Fruit fly (Drosophila melanogaster) whole organism, wandering third instar larva: ENCODE data around the gene CG5126.
A peak's percentile ranks its signal among the peaks of the same experiment; 100 is the strongest.

Experiments
- Abd-B ChIP-seq: fragments of >200 bp; optimal IDR thresholded peaks from 2 replicates; lab custom pipeline; 2017; ENCODE audit warnings: missing biosample characterization, missing genetic modification characterization
- CG32264 ChIP-seq: fragments of 200-800 bp; sonication (Bioruptor generic); optimal IDR thresholded peaks from 2 replicates; lab custom pipeline; 2016; ENCODE audit warnings: missing biosample characterization, missing genetic modification characterization
- CG9705 ChIP-seq: fragments of 200-800 bp; sonication (Bioruptor generic); optimal IDR thresholded peaks from 2 replicates; lab custom pipeline; 2018; ENCODE audit warnings: missing biosample characterization, mild to moderate bottlenecking, missing genetic modification characterization
- CrebA ChIP-seq: fragments of 200-800 bp; sonication (Bioruptor generic); optimal IDR thresholded peaks from 2 replicates; lab custom pipeline; 2016; ENCODE audit warnings: missing biosample characterization, mild to moderate bottlenecking, missing genetic modification characterization, borderline replicate concordance
- Dfd ChIP-seq: fragments of >200 bp; optimal IDR thresholded peaks from 2 replicates; lab custom pipeline; 2017; ENCODE audit warnings: missing biosample characterization, missing genetic modification characterization
- Dif ChIP-seq: fragments of 200-275, 200-300 bp; sonication (Bioruptor generic); optimal IDR thresholded peaks from 2 replicates; lab custom pipeline; 2018; ENCODE audit warnings: missing biosample characterization, missing genetic modification characterization; ENCODE audit not compliant: partially characterized antibody
- GATAd ChIP-seq: sonication (Bioruptor generic); optimal IDR thresholded peaks from 2 replicates; lab custom pipeline; 2016; ENCODE audit warnings: missing biosample characterization, missing genetic modification characterization
- HLH106 ChIP-seq: fragments of 200-800 bp; optimal IDR thresholded peaks from 3 replicates; lab custom pipeline; 2019; ENCODE audit warnings: missing biosample characterization, mild to moderate bottlenecking, missing genetic modification characterization, moderate library complexity
- Hnf4 ChIP-seq: fragments of 200-800 bp; sonication (Bioruptor generic); optimal IDR thresholded peaks from 2 replicates; lab custom pipeline; 2016; ENCODE audit warnings: missing biosample characterization, mild to moderate bottlenecking, missing genetic modification characterization
- Hr78 ChIP-seq: fragments of >200 bp; optimal IDR thresholded peaks from 2 replicates; lab custom pipeline; 2017; ENCODE audit warnings: missing biosample characterization, missing genetic modification characterization
- Hr83 ChIP-seq: fragments of 200-300 bp; sonication (Bioruptor generic); optimal IDR thresholded peaks from 2 replicates; lab custom pipeline; 2016; ENCODE audit warnings: missing biosample characterization, mild to moderate bottlenecking, missing genetic modification characterization, moderate library complexity; ENCODE audit not compliant: poor library complexity, severe bottlenecking
- Jra ChIP-seq: sonication (Bioruptor generic); optimal IDR thresholded peaks from 2 replicates; lab custom pipeline; 2016; ENCODE audit warnings: missing biosample characterization, missing genetic modification characterization
- Mio ChIP-seq: sonication (Bioruptor generic); optimal IDR thresholded peaks from 2 replicates; lab custom pipeline; 2016; ENCODE audit warnings: missing biosample characterization, missing genetic modification characterization
- Myc ChIP-seq: fragments of >200 bp; optimal IDR thresholded peaks from 2 replicates; lab custom pipeline; 2017
- N ChIP-seq: fragments of >200 bp; optimal IDR thresholded peaks from 2 replicates; lab custom pipeline; 2018; ENCODE audit warnings: missing biosample characterization, missing external identifiers, missing genetic modification characterization
- OdsH ChIP-seq: fragments of 200-800 bp; sonication (Bioruptor generic); optimal IDR thresholded peaks from 2 replicates; lab custom pipeline; 2016; ENCODE audit warnings: missing biosample characterization, mild to moderate bottlenecking, missing genetic modification characterization
- Rel ChIP-seq, 2 experiments: fragments of 200-800 bp; sonication (Bioruptor generic) in 1 of 2; optimal IDR thresholded peaks; 2 replicates in 1 of 2; 3 replicates in 1 of 2; lab custom pipeline; 2016 to 2019; ENCODE audit warnings: mild to moderate bottlenecking in 2 of 2, missing biosample characterization in 2 of 2, missing genetic modification characterization in 2 of 2, moderate library complexity in 1 of 2
- Sp1 ChIP-seq: fragments of 200-800 bp; sonication (Bioruptor generic); optimal IDR thresholded peaks from 3 replicates; lab custom pipeline; 2019; ENCODE audit warnings: missing biosample characterization, mild to moderate bottlenecking, missing genetic modification characterization, moderate library complexity
- Vsx2 ChIP-seq: fragments of 200-300, 225-300 bp; sonication (Bioruptor generic); optimal IDR thresholded peaks from 2 replicates; lab custom pipeline; 2018; ENCODE audit warnings: missing biosample characterization, missing genetic modification characterization; ENCODE audit not compliant: partially characterized antibody
- br ChIP-seq: fragments of 200-800 bp; sonication (Bioruptor generic); optimal IDR thresholded peaks from 2 replicates; lab custom pipeline; 2016; ENCODE audit warnings: missing biosample characterization, missing genetic modification characterization
- brk ChIP-seq: fragments of 200-800 bp; sonication (Bioruptor generic); optimal IDR thresholded peaks from 2 replicates; lab custom pipeline; 2016; ENCODE audit warnings: missing biosample characterization, mild to moderate bottlenecking, missing genetic modification characterization
- dl ChIP-seq, 2 experiments: fragments of 175-275, 200-275 bp in 1 of 2; fragments of 200-275 bp in 1 of 2; sonication (Bioruptor generic); optimal IDR thresholded peaks; lab custom pipeline; 2018; ENCODE audit warnings: mild to moderate bottlenecking in 2 of 2, missing biosample characterization in 2 of 2, missing genetic modification characterization in 2 of 2, moderate library complexity in 2 of 2; ENCODE audit not compliant: partially characterized antibody in 2 of 2, insufficient read depth in 1 of 2
- dmrt93B ChIP-seq: fragments of 200-800 bp; sonication (Bioruptor generic); optimal IDR thresholded peaks from 2 replicates; lab custom pipeline; 2018; ENCODE audit warnings: missing biosample characterization, mild to moderate bottlenecking, missing genetic modification characterization
- dsf ChIP-seq: sonication (Bioruptor generic); optimal IDR thresholded peaks from 2 replicates; lab custom pipeline; 2016; ENCODE audit warnings: missing biosample characterization, missing genetic modification characterization, borderline replicate concordance
- ey ChIP-seq: fragments of 200-800 bp; sonication (Bioruptor generic); optimal IDR thresholded peaks from 2 replicates; lab custom pipeline; 2016; ENCODE audit warnings: missing biosample characterization, missing genetic modification characterization
- foxo ChIP-seq, 2 experiments: fragments of 200-800 bp; sonication (Bioruptor generic); optimal IDR thresholded peaks; 2 replicates in 1 of 2; 3 replicates in 1 of 2; lab custom pipeline; 2016 to 2017; ENCODE audit warnings: missing biosample characterization in 2 of 2, missing genetic modification characterization in 2 of 2
- fru ChIP-seq: fragments of 200-800 bp; sonication (Bioruptor generic); optimal IDR thresholded peaks from 3 replicates; lab custom pipeline; 2016; ENCODE audit warnings: missing biosample characterization, mild to moderate bottlenecking, missing genetic modification characterization
- h ChIP-seq: fragments of 200-800 bp; sonication (Bioruptor generic); optimal IDR thresholded peaks from 3 replicates; lab custom pipeline; 2016; ENCODE audit warnings: missing biosample characterization, mild to moderate bottlenecking, missing genetic modification characterization
- jim ChIP-seq: fragments of 175-275, 200-325 bp; sonication (Bioruptor generic); optimal IDR thresholded peaks from 2 replicates; lab custom pipeline; 2016; ENCODE audit warnings: missing biosample characterization, mild to moderate bottlenecking, missing genetic modification characterization
- lola ChIP-seq: fragments of >200 bp; optimal IDR thresholded peaks from 2 replicates; lab custom pipeline; 2017; ENCODE audit warnings: missing biosample characterization, missing genetic modification characterization
- pan ChIP-seq: fragments of >200 bp; optimal IDR thresholded peaks from 2 replicates; lab custom pipeline; 2017
- psq ChIP-seq: fragments of 200-800 bp; sonication (Bioruptor generic); optimal IDR thresholded peaks from 3 replicates; lab custom pipeline; 2017; ENCODE audit warnings: missing biosample characterization, mild to moderate bottlenecking, missing genetic modification characterization, moderate library complexity
- rgr ChIP-seq: fragments of 200-800 bp; sonication (Bioruptor generic); optimal IDR thresholded peaks from 3 replicates; lab custom pipeline; 2016; ENCODE audit warnings: missing biosample characterization, mild to moderate bottlenecking, missing genetic modification characterization
- sage ChIP-seq: fragments of 200-800 bp; sonication (Bioruptor generic); optimal IDR thresholded peaks from 2 replicates; lab custom pipeline; 2016; ENCODE audit warnings: missing biosample characterization, mild to moderate bottlenecking, missing genetic modification characterization
- sv ChIP-seq: fragments of 200-800 bp; sonication (Bioruptor generic); optimal IDR thresholded peaks from 3 replicates; lab custom pipeline; 2016; ENCODE audit warnings: missing biosample characterization, missing genetic modification characterization
- tai ChIP-seq: sonication (Bioruptor generic); optimal IDR thresholded peaks from 2 replicates; lab custom pipeline; 2016; ENCODE audit warnings: missing biosample characterization, missing genetic modification characterization
- usp ChIP-seq: fragments of >200 bp; optimal IDR thresholded peaks from 2 replicates; lab custom pipeline; 2017; ENCODE audit warnings: missing biosample characterization, missing genetic modification characterization
- woc ChIP-seq: sonication (Bioruptor generic); optimal IDR thresholded peaks from 2 replicates; lab custom pipeline; 2016; ENCODE audit warnings: missing biosample characterization, mild to moderate bottlenecking, missing genetic modification characterization

CG5126 gene

DNA sequence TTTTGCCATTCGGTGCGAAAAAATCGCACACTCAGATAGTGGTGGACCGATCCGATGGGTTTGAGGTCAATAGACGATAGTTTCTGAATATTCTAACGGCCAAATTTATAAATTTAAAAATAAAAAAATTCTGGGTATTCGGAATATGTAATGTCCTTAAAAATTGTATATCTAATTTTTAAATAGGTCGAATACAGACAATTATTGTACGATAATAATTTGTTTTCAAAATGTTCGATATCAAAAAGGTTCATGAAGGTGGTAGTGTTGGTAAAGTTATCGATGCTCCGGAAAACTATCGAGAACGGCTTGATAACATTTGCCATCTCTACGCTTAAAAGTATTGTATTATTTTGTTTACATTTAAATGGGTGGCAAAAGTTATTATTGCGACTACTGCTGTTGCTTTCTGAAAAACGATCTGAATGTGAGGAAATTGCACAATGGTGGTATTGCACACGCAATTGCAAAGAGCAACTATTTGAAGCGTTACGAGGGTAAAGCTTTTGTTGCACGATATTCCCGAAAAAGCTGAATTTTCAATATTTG, 13.9 kb downstream of the CG5126 start, which contains the start of the genes CG31922 and Plap:
TSS of gene CG31922 (plus strand) at position 315 of the 549 bp plus-strand sequence.
TSS of gene Plap (minus strand) at position 499 of the 549 bp plus-strand sequence.
- TF ChIP-seq pan (lab: Kevin White, UChicago) (no peak), Hr78 (GFP tag; lab: Kevin White, UChicago) (no peak), GATAd (no peak), lola (GFP tag; lab: Kevin White, UChicago) (no peak), rgr (GFP tag; lab: Kevin White, UChicago) (peak; percentile 80), sv (GFP tag; lab: Kevin White, UChicago) (peak; percentile 75), Myc (lab: Kevin White, UChicago) (peak; percentile 63), HLH106 (tag; lab: Kevin White, UChicago) (peak; percentile 81), dmrt93B (peak; percentile 63), Jra (GFP tag; lab: Kevin White, UChicago) (no peak), CG32264 (GFP tag; lab: Kevin White, UChicago) (no peak), foxo (GFP tag; optimal IDR thresholded peaks at IDR 0.05; lab: Kevin White, UChicago) (peak; percentile 18 to 76), Sp1 (peak; percentile 78), CrebA (GFP tag; lab: Kevin White, UChicago) (no peak), Vsx2 (GFP tag; lab: Kevin White, UChicago) (no peak), br (GFP tag; lab: Kevin White, UChicago) (peak; percentile 76), Abd-B (GFP tag; lab: Kevin White, UChicago) (no peak), dl (GFP tag; optimal IDR thresholded peaks at IDR 0.05; lab: Kevin White, UChicago; ENCODE audit: insufficient read depth in 1 of 2, partially characterized antibody in 2 of 2) (no peak), Mio (GFP tag; lab: Kevin White, UChicago) (no peak), fru (GFP tag; lab: Kevin White, UChicago) (no peak), Hr83 (GFP tag; lab: Kevin White, UChicago) (peak; percentile 61), Rel (GFP tag; optimal IDR thresholded peaks at IDR 0.05; lab: Kevin White, UChicago) (no peak), Rel (tag; optimal IDR thresholded peaks at IDR 0.05; lab: Kevin White, UChicago) (peak; percentile 97), OdsH (peak; percentile 73), dsf (GFP tag; lab: Kevin White, UChicago) (no peak), usp (GFP tag; lab: Kevin White, UChicago) (no peak), tai (GFP tag; lab: Kevin White, UChicago) (no peak), h (GFP tag; lab: Kevin White, UChicago) (peak; percentile 84), Dif (no peak), psq (GFP tag; lab: Kevin White, UChicago) (peak; percentile 69), woc (peak; percentile 58), CG9705 (GFP tag; lab: Kevin White, UChicago) (peak; percentile 63), Dfd (GFP tag; lab: Kevin White, UChicago) (no peak), brk (GFP tag; lab: Kevin White, UChicago) (no peak), Hnf4 (GFP tag; lab: Kevin White, UChicago) (no peak), jim (GFP tag; lab: Kevin White, UChicago) (no peak), ey (GFP tag; lab: Kevin White, UChicago) (peak; percentile 67), sage (GFP tag; lab: Kevin White, UChicago) (no peak), N (GFP tag; lab: Kevin White, UChicago) (no peak)
- TF ChIP-seq, all 38 proteins: peak for 16

dm6 chr2L:1166326-1166725, 17.5 kb downstream of the CG5126 start, which contains the start of gene CG14341:
Gene CG14341 (plus strand): TSS chr2L:1166506.
- no peak for TF ChIP-seq HLH106 (tag; lab: Kevin White, UChicago)
- no peak for TF ChIP-seq Rel (GFP tag; optimal IDR thresholded peaks at IDR 0.05; lab: Kevin White, UChicago)
- peak; percentile 97 for TF ChIP-seq Rel (tag; optimal IDR thresholded peaks at IDR 0.05; lab: Kevin White, UChicago)
- TF ChIP-seq Jra (GFP tag; lab: Kevin White, UChicago), result no peak
- TF ChIP-seq OdsH, result no peak
- no peak for TF ChIP-seq foxo (GFP tag; optimal IDR thresholded peaks at IDR 0.05; lab: Kevin White, UChicago)
- TF ChIP-seq fru (GFP tag; lab: Kevin White, UChicago), result no peak
- TF ChIP-seq GATAd, result no peak
